Worm (Caenorhabditis elegans) whole organism, midembryonic: Measurements from ENCODE around the gene F43G6.4.
A peak's percentile ranks its signal among the peaks of the same experiment; 100 is the strongest.

Experiments
- T22C8.4 ChIP-seq: fragments of 200-800 bp; sonication (Bioruptor generic); IDR thresholded peaks from 2 replicates; pipeline ENCODE4 v1.3.6; 2022; ENCODE audit warnings: missing genetic modification characterization, missing compliant biosample characterization
- flt-1 ChIP-seq: fragments of 200-800 bp; sonication (Bioruptor generic); IDR thresholded peaks from 2 replicates; pipeline ENCODE4 v1.3.6; 2022; ENCODE audit warnings: missing genetic modification characterization, missing compliant biosample characterization
- klf-2 ChIP-seq: fragments of 200-800 bp; sonication (Bioruptor generic); conservative IDR thresholded peaks from 2 replicates; pipeline ENCODE4 v1.3.6; 2022; ENCODE audit warnings: missing genetic modification reagents, missing genetic modification characterization, missing compliant biosample characterization
- ref-1 ChIP-seq: fragments of 200-800 bp; sonication (Bioruptor generic); conservative IDR thresholded peaks from 2 replicates; pipeline ENCODE4 v1.3.6; 2022; ENCODE audit warnings: missing genetic modification reagents, missing genetic modification characterization, missing compliant biosample characterization
- tab-1 ChIP-seq: fragments of 200-800 bp; sonication (Bioruptor generic); IDR thresholded peaks from 2 replicates; pipeline ENCODE4 v1.3.6; 2022; ENCODE audit warnings: missing genetic modification characterization, missing compliant biosample characterization
- ztf-23 ChIP-seq: fragments of 200-800 bp; sonication (Bioruptor generic); IDR thresholded peaks from 2 replicates; pipeline ENCODE4 v1.3.6; 2022; ENCODE audit warnings: missing genetic modification reagents, missing genetic modification characterization, missing compliant biosample characterization
- ztf-29 ChIP-seq: fragments of 200-800 bp; sonication (Bioruptor generic); IDR thresholded peaks from 2 replicates; pipeline ENCODE4 v1.3.6; 2022; ENCODE audit warnings: missing genetic modification reagents, missing genetic modification characterization, missing compliant biosample characterization

DNA sequence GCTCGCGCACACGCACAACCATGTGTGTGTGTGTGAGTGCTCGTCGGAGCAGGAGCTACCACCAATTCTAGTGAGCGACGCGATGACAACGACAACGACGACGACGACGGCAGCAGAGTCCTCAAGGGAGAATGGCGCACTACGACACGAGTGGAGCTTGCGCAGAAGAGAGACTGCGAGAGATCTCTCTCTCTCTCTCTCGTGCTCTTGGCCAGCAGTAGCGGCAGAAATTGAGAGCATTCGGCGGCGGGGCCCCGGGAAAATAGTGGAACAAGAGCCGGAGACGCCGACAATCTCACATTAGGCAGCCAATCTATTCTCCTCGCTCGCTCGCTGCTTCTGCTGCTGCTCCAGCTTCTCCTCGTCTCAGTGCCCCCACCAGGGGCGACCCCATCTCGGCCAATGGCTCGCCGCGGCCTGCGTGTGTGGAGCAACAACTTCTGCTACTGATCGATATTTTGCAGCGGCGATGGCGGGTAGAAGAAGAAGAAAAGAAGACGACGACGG is 43.7 kb upstream of the F43G6.4 start:
- TF ChIP-seq ztf-29 (GFP tag; lab: Robert Waterston, UW) (no peak), T22C8.4 (peak; percentile 48; the same call in 1 of the 2 replicates), ztf-23 (GFP tag; lab: Robert Waterston, UW) (0 out of 2 replicates have a peak, but pooled peaks have one; percentile 37), klf-2 (no peak), flt-1 (GFP tag; lab: Robert Waterston, UW) (peak; percentile 60; the same call in 1 of the 2 replicates), ref-1 (no peak), tab-1 (GFP tag; lab: Robert Waterston, UW) (peak; percentile 64; the same call in 1 of the 2 replicates)
